Fruit fly (Drosophila melanogaster): ENCODE data around the gene CG12084.

The CG12084 gene

dm6 chr3L:1488592-1489183 is 7.8 kb downstream of the CG12084 start (continued):
- TF ChIP-seq Med (GFP tag) (peak; percentile 66), Scr (GFP tag; IDR thresholded peaks at IDR 0.05; ENCODE audit: partially characterized antibody) (peak; percentile 61), Ets65A (GFP tag) (peak; percentile 27), Rfx (GFP tag; IDR thresholded peaks at IDR 0.05) (no peak; the same call in 1 of the 2 replicates), CG12236 (GFP tag; optimal IDR thresholded peaks at IDR 0.05) (no peak), Dll (GFP tag; IDR thresholded peaks at IDR 0.05; ENCODE audit: partially characterized antibody) (peak; percentile 52; the same call in 2 of the 4 replicates), sens (GFP tag) (peak; percentile 81), ttk (GFP tag; IDR thresholded peaks at IDR 0.05) (no peak), cwo (GFP tag; optimal IDR thresholded peaks at IDR 0.05) (peak; percentile 2), CG1233 (GFP tag; optimal IDR thresholded peaks at IDR 0.05) (peak; percentile 4), Camta (GFP tag; optimal IDR thresholded peaks at IDR 0.05) (no peak), Oli (tag; optimal IDR thresholded peaks at IDR 0.05) (no peak), CG7271 (tag; optimal IDR thresholded peaks at IDR 0.05) (no peak), dm (GFP tag; optimal IDR thresholded peaks at IDR 0.05) (no peak), tx (GFP tag; optimal IDR thresholded peaks at IDR 0.05) (no peak), Hr51 (GFP tag; optimal IDR thresholded peaks at IDR 0.05) (no peak), Trl (optimal IDR thresholded peaks at IDR 0.05) (no peak), Trl (GFP tag; optimal IDR thresholded peaks at IDR 0.05) (no peak), CG13894 (tag; optimal IDR thresholded peaks at IDR 0.05) (peak; percentile 45), CG14860 (GFP tag; IDR thresholded peaks at IDR 0.05; ENCODE audit: partially characterized antibody) (peak; percentile 71), CG14667 (GFP tag; IDR thresholded peaks at IDR 0.05) (no peak), Bdp1 (GFP tag; optimal IDR thresholded peaks at IDR 0.05) (peak; percentile 99), cas (GFP tag; IDR thresholded peaks at IDR 0.05) (no peak)

dm6 chr3L:1484747-1485146 is 11.7 kb downstream of the CG12084 start:
- TF ChIP-seq D19A (tag; optimal IDR thresholded peaks at IDR 0.05) = peak; percentile 27
- no peak for TF ChIP-seq ERR (GFP tag; optimal IDR thresholded peaks at IDR 0.05)
- peak; percentile 28 for TF ChIP-seq Ets65A (GFP tag)
- no peak for TF ChIP-seq sr (GFP tag; IDR thresholded peaks at IDR 0.05)

dm6 chr3L:1478998-1479680 is 17.3 kb downstream of the CG12084 start:
- TF ChIP-seq Fer2 (tag; optimal IDR thresholded peaks at IDR 0.05) (no peak), ac (GFP tag; optimal IDR thresholded peaks at IDR 0.05) (peak; percentile 98), sens-2 (GFP tag; IDR thresholded peaks at IDR 0.05) (peak; percentile 57; the same call in 1 of the 2 replicates), sob (GFP tag; IDR thresholded peaks at IDR 0.05) (peak; percentile 50; the same call in 1 of the 2 replicates), dan (GFP tag; IDR thresholded peaks at IDR 0.05) (peak; percentile 80), Bgb (GFP tag; IDR thresholded peaks at IDR 0.05; ENCODE audit: partially characterized antibody) (no peak), CG16863 (GFP tag; optimal IDR thresholded peaks at IDR 0.05) (peak; percentile 68), Trl (optimal IDR thresholded peaks at IDR 0.05) (no peak), Trl (GFP tag; optimal IDR thresholded peaks at IDR 0.05) (peak; percentile 63), CG6813 (GFP tag; optimal IDR thresholded peaks at IDR 0.05) (peak; percentile 45), nmo (GFP tag; optimal IDR thresholded peaks at IDR 0.05) (peak; percentile 78), hth (optimal IDR thresholded peaks at IDR 0.05) (no peak), CG8765 (GFP tag; IDR thresholded peaks at IDR 0.05) (peak; percentile 95), ewg (GFP tag; optimal IDR thresholded peaks at IDR 0.05) (peak; percentile 23), lola (GFP tag; optimal IDR thresholded peaks at IDR 0.05) (peak in 1 of 3 experiments; percentile 86), ranshi (GFP tag; IDR thresholded peaks at IDR 0.05) (peak; percentile 68; the same call in 1 of the 2 replicates), CG3407 (GFP tag; optimal IDR thresholded peaks at IDR 0.05) (peak; percentile 25), Elba2 (GFP tag; optimal IDR thresholded peaks at IDR 0.05) (peak; percentile 93), ftz-f1 (GFP tag; optimal IDR thresholded peaks at IDR 0.05) (no peak), CG11247 (GFP tag; IDR thresholded peaks at IDR 0.05) (peak; percentile 56; the same call in 1 of the 2 replicates), schlank (tag; optimal IDR thresholded peaks at IDR 0.05) (no peak), CG7357 (GFP tag; IDR thresholded peaks at IDR 0.05) (peak; percentile 62; the same call in 2 of the 3 replicates), CG7928 (GFP tag; optimal IDR thresholded peaks at IDR 0.05) (no peak)
